Worm (Caenorhabditis elegans): ENCODE measurements around the gene irld-25.

irld-25 gene

ce11 chrV:15267405-15267804 lies 46.0 kb downstream of the irld-25 start, which contains the start of gene T10H4.13:
Gene T10H4.13, minus strand, starts transcription at chrV:15267505.
- TF ChIP-seq ztf-29 (GFP tag; IDR thresholded peaks at IDR 0.05) = no peak
- TF ChIP-seq ztf-23 (GFP tag; IDR thresholded peaks at IDR 0.05) = no peak
- no peak for TF ChIP-seq med-1 (GFP tag; optimal IDR thresholded peaks at IDR 0.05; ENCODE audit: insufficient read depth)
- no peak for TF ChIP-seq klf-2 (GFP tag; conservative IDR thresholded peaks at IDR 0.05)
- no peak for TF ChIP-seq flt-1 (GFP tag; IDR thresholded peaks at IDR 0.05)
- no peak for TF ChIP-seq cog-1 (tag; optimal IDR thresholded peaks at IDR 0.05)
- no peak for TF ChIP-seq ref-1 (GFP tag; conservative IDR thresholded peaks at IDR 0.05)
- no peak for TF ChIP-seq T22C8.4 (GFP tag; IDR thresholded peaks at IDR 0.05)
- TF ChIP-seq tab-1 (GFP tag; IDR thresholded peaks at IDR 0.05) = no peak

ce11 chrV:15268302-15268701 lies 46.9 kb downstream of the irld-25 start, which contains the start of gene srw-22:
Gene srw-22, plus strand, starts transcription at chrV:15268602.
- TF ChIP-seq T22C8.4 (GFP tag; IDR thresholded peaks at IDR 0.05) (no peak), ztf-23 (GFP tag; IDR thresholded peaks at IDR 0.05) (no peak), ztf-29 (GFP tag; IDR thresholded peaks at IDR 0.05) (no peak), flt-1 (GFP tag; IDR thresholded peaks at IDR 0.05) (no peak), tab-1 (GFP tag; IDR thresholded peaks at IDR 0.05) (no peak), med-1 (GFP tag; optimal IDR thresholded peaks at IDR 0.05; ENCODE audit: insufficient read depth) (no peak)

ce11 chrV:15272263-15272662 lies 50.8 kb downstream of the irld-25 start, which contains the start of gene T10H4.4:
Gene T10H4.4, minus strand, starts transcription at chrV:15272363.
- no peak for TF ChIP-seq flt-1 (GFP tag; IDR thresholded peaks at IDR 0.05)
- no peak for TF ChIP-seq T22C8.4 (GFP tag; IDR thresholded peaks at IDR 0.05)
- TF ChIP-seq klf-2 (GFP tag; conservative IDR thresholded peaks at IDR 0.05) = no peak
- TF ChIP-seq ref-1 (GFP tag; conservative IDR thresholded peaks at IDR 0.05) = no peak
- TF ChIP-seq tab-1 (GFP tag; IDR thresholded peaks at IDR 0.05) = no peak
- no peak for TF ChIP-seq med-1 (GFP tag; optimal IDR thresholded peaks at IDR 0.05; ENCODE audit: insufficient read depth)
- TF ChIP-seq ztf-29 (GFP tag; IDR thresholded peaks at IDR 0.05) = no peak
- no peak for TF ChIP-seq ztf-23 (GFP tag; IDR thresholded peaks at IDR 0.05)
- no peak for TF ChIP-seq cog-1 (tag; optimal IDR thresholded peaks at IDR 0.05)

Data from whole organism, midembryonic.